Worm (Caenorhabditis elegans) whole organism, L4 larva: ENCODE data around the gene act-1.

ENCODE experiments used
- D1046.2 ChIP-seq: fragments of 200-800 bp; sonication (Bioruptor generic); IDR thresholded peaks from 2 replicates; pipeline ENCODE4 v1.3.6; 2022; ENCODE audit warnings: missing genetic modification characterization, missing compliant biosample characterization
- T20F7.1 ChIP-seq: fragments of 200-800 bp; sonication (Bioruptor generic); optimal IDR thresholded peaks from 2 replicates; lab custom pipeline; 2018; ENCODE audit warnings: mild to moderate bottlenecking, missing genetic modification characterization, missing compliant biosample characterization
- Y105C5A.15 ChIP-seq: fragments of 200-800 bp; sonication (Bioruptor generic); IDR thresholded peaks from 2 replicates; pipeline ENCODE4 v1.3.6; 2022; ENCODE audit warnings: missing genetic modification characterization, missing compliant biosample characterization
- Y5F2A.4 ChIP-seq: fragments of 200-800 bp; sonication (Bioruptor generic); optimal IDR thresholded peaks from 2 replicates; lab custom pipeline; 2018; ENCODE audit warnings: mild to moderate bottlenecking, missing genetic modification characterization, missing compliant biosample characterization
- Y75B8A.6 ChIP-seq: fragments of 200-800 bp; sonication (Bioruptor generic); IDR thresholded peaks from 2 replicates; pipeline ENCODE4 v1.3.6; 2022; ENCODE audit warnings: missing genetic modification reagents, missing genetic modification characterization, missing compliant biosample characterization
- ZK337.2 ChIP-seq: fragments of 200-800 bp; sonication (Bioruptor generic); IDR thresholded peaks from 2 replicates; pipeline ENCODE4 v1.3.6; 2022; ENCODE audit warnings: missing genetic modification reagents, missing genetic modification characterization, missing compliant biosample characterization
- aha-1 ChIP-seq: fragments of 150-350 bp; peaks from one replicate; lab custom pipeline; 2014; ENCODE audit warnings: missing biosample characterization, missing genetic modification characterization
- aly-2 ChIP-seq: sonication (generic microtip); optimal IDR thresholded peaks from 2 replicates; lab custom pipeline; 2018; ENCODE audit warnings: missing biosample characterization, missing genetic modification characterization
- attf-4 ChIP-seq: sonication (generic microtip); optimal IDR thresholded peaks from 3 replicates; lab custom pipeline; 2017; ENCODE audit warnings: missing biosample characterization, missing genetic modification characterization
- ceh-20 ChIP-seq: fragments of 200-800 bp; sonication (Bioruptor generic); IDR thresholded peaks from 2 replicates; pipeline ENCODE4 v1.3.6; 2022; ENCODE audit warnings: missing genetic modification reagents, missing genetic modification characterization, missing compliant biosample characterization
- ceh-62 ChIP-seq: sonication (generic microtip); optimal IDR thresholded peaks from 2 replicates; lab custom pipeline; 2017; ENCODE audit warnings: missing biosample characterization, missing genetic modification characterization
- ctbp-1 ChIP-seq: fragments of 200-800 bp; sonication (Bioruptor generic); IDR thresholded peaks from 2 replicates; pipeline ENCODE4 v1.3.6; 2022; ENCODE audit warnings: missing genetic modification reagents, missing genetic modification characterization, missing compliant biosample characterization
- daf-19 ChIP-seq: fragments of 200-800 bp; sonication (Bioruptor generic); conservative IDR thresholded peaks from 2 replicates; pipeline ENCODE4 v1.3.6; 2022; ENCODE audit warnings: missing genetic modification characterization, missing compliant biosample characterization
- daf-8 ChIP-seq: fragments of 200-800 bp; sonication (Bioruptor generic); IDR thresholded peaks from 2 replicates; pipeline ENCODE4 v1.3.6; 2022; ENCODE audit warnings: missing genetic modification characterization, missing compliant biosample characterization
- dmd-6 ChIP-seq: fragments of 200-800 bp; sonication (Bioruptor generic); IDR thresholded peaks from 2 replicates; pipeline ENCODE4 v1.3.6; 2022; ENCODE audit warnings: missing genetic modification reagents, missing genetic modification characterization, missing compliant biosample characterization
- dpl-1 ChIP-seq: fragments of 150-350 bp; optimal IDR thresholded peaks from 2 replicates; lab custom pipeline; 2014; ENCODE audit warnings: missing biosample characterization, missing genetic modification reagents, missing genetic modification characterization
- egl-43 ChIP-seq: fragments of 200-800 bp; sonication (Bioruptor generic); IDR thresholded peaks from 2 replicates; pipeline ENCODE4 v1.3.6; 2022; ENCODE audit warnings: missing genetic modification reagents, missing genetic modification characterization, missing compliant biosample characterization
- gei-8 ChIP-seq: fragments of 200-800 bp; sonication (Bioruptor generic); optimal IDR thresholded peaks from 2 replicates; lab custom pipeline; 2018; ENCODE audit warnings: mild to moderate bottlenecking, missing genetic modification characterization, missing compliant biosample characterization
- hif-1 ChIP-seq, 2 experiments: sonication (generic microtip); optimal IDR thresholded peaks; 2 replicates each; lab custom pipeline; 2016 to 2017; ENCODE audit warnings: missing compliant biosample characterization in 2 of 2, missing genetic modification characterization in 2 of 2, missing genetic modification reagents in 2 of 2, missing genotype in 2 of 2, mild to moderate bottlenecking in 1 of 2
- hmg-1.1 ChIP-seq: fragments of 200-800 bp; sonication (Bioruptor generic); IDR thresholded peaks from 2 replicates; pipeline ENCODE4 v1.3.6; 2022; ENCODE audit warnings: missing genetic modification reagents, missing genetic modification characterization, missing compliant biosample characterization
- lim-7 ChIP-seq: fragments of 200-800 bp; sonication (Bioruptor generic); IDR thresholded peaks from 2 replicates; pipeline ENCODE4 v1.3.6; 2022; ENCODE audit warnings: missing genetic modification characterization, missing compliant biosample characterization
- lin-13 ChIP-seq: fragments of 150-350 bp; optimal IDR thresholded peaks from 2 replicates; lab custom pipeline; 2014; ENCODE audit warnings: missing biosample characterization, missing genetic modification reagents, missing genetic modification characterization
- lin-38 ChIP-seq: fragments of 200-800 bp; sonication (Bioruptor generic); IDR thresholded peaks from 2 replicates; pipeline ENCODE4 v1.3.6; 2022; ENCODE audit warnings: missing genetic modification reagents, missing genetic modification characterization, missing compliant biosample characterization
- lin-39 ChIP-seq: fragments of 150-350 bp; optimal IDR thresholded peaks from 2 replicates; lab custom pipeline; 2014; ENCODE audit warnings: missing biosample characterization, missing genetic modification reagents, missing genetic modification characterization
- lir-3 ChIP-seq: sonication (generic microtip); optimal IDR thresholded peaks from 2 replicates; lab custom pipeline; 2016; ENCODE audit warnings: mild to moderate bottlenecking, missing genetic modification characterization, missing compliant biosample characterization
- madf-9 ChIP-seq: fragments of 200-800 bp; sonication (Bioruptor generic); conservative IDR thresholded peaks from 2 replicates; pipeline ENCODE4 v1.3.6; 2022; ENCODE audit warnings: missing genetic modification reagents, missing genetic modification characterization, missing compliant biosample characterization
- mdl-1 ChIP-seq, 2 experiments: fragments of 150-350 bp in 1 of 2; sonication (generic microtip) in 1 of 2; optimal IDR thresholded peaks; 2 replicates each; lab custom pipeline; 2014 to 2017; ENCODE audit warnings: missing biosample characterization in 2 of 2, missing genetic modification characterization in 2 of 2
- mdt-29 ChIP-seq: fragments of 200-800 bp; sonication (Bioruptor generic); IDR thresholded peaks from 2 replicates; pipeline ENCODE4 v1.3.6; 2022; ENCODE audit warnings: missing genetic modification reagents, missing genetic modification characterization, missing compliant biosample characterization
- mes-2 ChIP-seq: sonication (generic microtip); optimal IDR thresholded peaks from 2 replicates; lab custom pipeline; 2016; ENCODE audit warnings: missing genotype, mild to moderate bottlenecking, missing genetic modification characterization, missing compliant biosample characterization; ENCODE audit not compliant: poor library complexity, severe bottlenecking
- mxl-2 ChIP-seq: fragments of 200-800 bp; sonication (Bioruptor generic); conservative IDR thresholded peaks from 2 replicates; pipeline ENCODE4 v1.3.6; 2022; ENCODE audit warnings: missing genetic modification reagents, missing genetic modification characterization, missing compliant biosample characterization
- nhr-102 ChIP-seq: sonication (generic microtip); optimal IDR thresholded peaks from 2 replicates; lab custom pipeline; 2016; ENCODE audit warnings: mild to moderate bottlenecking, missing genetic modification characterization, moderate library complexity, missing compliant biosample characterization
- nhr-11 ChIP-seq: fragments of 150-350 bp; optimal IDR thresholded peaks from 2 replicates; lab custom pipeline; 2014; ENCODE audit warnings: missing biosample characterization, missing genetic modification characterization
- nhr-111 ChIP-seq: fragments of 200-800 bp; sonication (Bioruptor generic); optimal IDR thresholded peaks from 2 replicates; lab custom pipeline; 2018; ENCODE audit warnings: mild to moderate bottlenecking, missing genetic modification characterization, missing compliant biosample characterization
- nhr-237 ChIP-seq: sonication (generic microtip); optimal IDR thresholded peaks from 2 replicates; lab custom pipeline; 2017; ENCODE audit warnings: missing biosample characterization, missing genetic modification characterization
- nhr-28 ChIP-seq: fragments of 150-350 bp; optimal IDR thresholded peaks from 2 replicates; lab custom pipeline; 2014; ENCODE audit warnings: missing biosample characterization, missing genetic modification characterization
- nhr-76 ChIP-seq: fragments of 150-350 bp; optimal IDR thresholded peaks from 2 replicates; lab custom pipeline; 2014; ENCODE audit warnings: missing biosample characterization, missing genetic modification characterization
- nhr-77 ChIP-seq: fragments of 150-350 bp; optimal IDR thresholded peaks from 2 replicates; lab custom pipeline; 2014; ENCODE audit warnings: missing biosample characterization, missing genetic modification characterization
- pha-4 ChIP-seq, 2 experiments: fragments of 150-350 bp in 1 of 2; fragments of 200-800 bp in 1 of 2; sonication (Bioruptor generic) in 1 of 2; IDR thresholded peaks in 1 of 2; optimal IDR thresholded peaks in 1 of 2; 2 replicates each; pipeline versions ENCODE4 v1.3.6 to Lab custom; 2014 to 2022; ENCODE audit warnings: missing genetic modification characterization in 2 of 2, missing genetic modification reagents in 2 of 2, missing biosample characterization in 1 of 2, missing compliant biosample characterization in 1 of 2
- pqm-1 ChIP-seq: sonication (generic microtip); optimal IDR thresholded peaks from 2 replicates; lab custom pipeline; 2017; ENCODE audit warnings: missing biosample characterization, missing genetic modification characterization
- set-16 ChIP-seq: fragments of 200-800 bp; sonication (Bioruptor generic); IDR thresholded peaks from 2 replicates; pipeline ENCODE4 v1.3.6; 2022; ENCODE audit warnings: missing genetic modification reagents, missing genetic modification characterization, missing compliant biosample characterization
- snpc-1.2 ChIP-seq: fragments of 200-800 bp; sonication (Bioruptor generic); IDR thresholded peaks from 2 replicates; pipeline ENCODE4 v1.3.6; 2022; ENCODE audit warnings: missing genetic modification reagents, missing genetic modification characterization, missing compliant biosample characterization
- tag-97 ChIP-seq: fragments of 200-800 bp; sonication (Bioruptor generic); IDR thresholded peaks from 2 replicates; pipeline ENCODE4 v1.3.6; 2022; ENCODE audit warnings: missing genetic modification characterization, missing compliant biosample characterization
- unc-130 ChIP-seq: sonication (generic microtip); optimal IDR thresholded peaks from 2 replicates; lab custom pipeline; 2016; ENCODE audit warnings: missing genetic modification reagents, missing genetic modification characterization, missing compliant biosample characterization
- vab-7 ChIP-seq: fragments of 200-800 bp; sonication (Bioruptor generic); IDR thresholded peaks from 2 replicates; pipeline ENCODE4 v1.3.6; 2022; ENCODE audit warnings: missing genetic modification reagents, missing genetic modification characterization, missing compliant biosample characterization
- ztf-11 ChIP-seq: fragments of 150-350 bp; optimal IDR thresholded peaks from 2 replicates; lab custom pipeline; 2014; ENCODE audit warnings: missing biosample characterization, missing genetic modification characterization
- ztf-7 ChIP-seq: fragments of 150-350 bp; optimal IDR thresholded peaks from 2 replicates; lab custom pipeline; 2014; ENCODE audit warnings: missing biosample characterization, missing genetic modification characterization

Gene act-1

DNA sequence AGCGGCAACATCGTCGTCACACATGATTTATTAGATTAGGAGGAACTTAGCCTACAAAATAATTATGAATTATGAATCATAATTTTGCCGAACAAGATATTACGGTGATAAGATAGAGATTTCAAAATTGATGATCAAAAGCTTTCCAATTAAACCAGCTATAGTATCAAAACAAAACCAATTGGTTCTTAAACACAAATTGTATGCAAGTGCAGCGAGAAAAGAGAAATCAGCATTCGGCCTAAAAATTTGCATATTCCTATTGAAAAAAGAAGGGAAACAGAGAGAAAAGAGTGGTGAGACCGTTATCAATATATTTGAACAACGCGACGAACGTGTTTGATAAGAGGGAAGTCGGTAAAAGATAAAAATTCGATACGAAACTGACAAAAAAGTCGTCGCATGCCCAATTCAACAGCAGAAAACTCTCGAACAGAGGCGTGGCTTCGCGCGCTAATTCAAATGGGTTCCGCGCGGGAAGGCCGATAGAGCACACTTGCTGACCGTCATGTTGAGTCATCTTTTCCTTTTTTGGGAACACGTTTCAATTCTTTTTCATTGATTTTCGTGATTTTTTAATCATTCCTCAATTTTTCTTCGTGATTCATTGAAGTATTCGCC, 2.6 kb upstream of the act-1 start, which contains the start of gene act-2 (continued):
- TF ChIP-seq ctbp-1 (GFP tag; lab: Robert Waterston, UW), result 0 out of 2 replicates have a peak, but pooled peaks have one; percentile 26
- TF ChIP-seq lim-7, result no peak
- TF ChIP-seq nhr-237, result no peak
- TF ChIP-seq ztf-11, result no peak
- peak; percentile 55 for TF ChIP-seq nhr-28 (tag; lab: Kevin White, UChicago)
- TF ChIP-seq mxl-2 (GFP tag; lab: Robert Waterston, UW), result no peak
- TF ChIP-seq T20F7.1, result peak; percentile 47
- TF ChIP-seq madf-9 (GFP tag; lab: Robert Waterston, UW), result peak; percentile 59; the same call in 1 of the 2 replicates

ce11 chrV:11078874-11079273, 2.0 kb upstream of the act-1 start:
- TF ChIP-seq egl-43 (GFP tag; lab: Robert Waterston, UW) (no peak), Y5F2A.4 (no peak), daf-8 (GFP tag; lab: Robert Waterston, UW) (no peak), unc-130 (GFP tag; lab: Kevin White, UChicago) (no peak), gei-8 (GFP tag; lab: Kevin White, UChicago) (no peak), tag-97 (GFP tag; lab: Robert Waterston, UW) (no peak), Y75B8A.6 (no peak), mdl-1 (tag; optimal IDR thresholded peaks at IDR 0.05; lab: Kevin White, UChicago) (no peak), lim-7 (no peak), attf-4 (tag; lab: Kevin White, UChicago) (no peak), lin-39 (tag; lab: Kevin White, UChicago) (no peak), mxl-2 (GFP tag; lab: Robert Waterston, UW) (no peak)

ce11 chrV:11082475-11082874, 1.6 kb downstream of the act-1 start:
- TF ChIP-seq nhr-102 (tag; lab: Kevin White, UChicago), result no peak
- TF ChIP-seq dpl-1, result no peak
- TF ChIP-seq lin-13 (GFP tag; lab: Kevin White, UChicago), result peak; percentile 16
- TF ChIP-seq lin-39 (tag; lab: Kevin White, UChicago), result no peak
- no peak for TF ChIP-seq hmg-1.1
- TF ChIP-seq lir-3 (tag; lab: Kevin White, UChicago), result no peak
- no peak for TF ChIP-seq nhr-77 (tag; lab: Kevin White, UChicago)
- no peak for TF ChIP-seq unc-130 (GFP tag; lab: Kevin White, UChicago)
- TF ChIP-seq aha-1 (tag; lab: Kevin White, UChicago), result peak; percentile 94
- TF ChIP-seq D1046.2 (GFP tag; lab: Robert Waterston, UW), result no peak
- TF ChIP-seq Y105C5A.15, result no peak
- no peak for TF ChIP-seq ztf-11
- no peak for TF ChIP-seq ZK337.2 (GFP tag; lab: Robert Waterston, UW)
- TF ChIP-seq ceh-62 (tag; lab: Kevin White, UChicago), result no peak
- 0 out of 2 replicates have a peak, but pooled peaks have one; percentile 7 for TF ChIP-seq lin-38
- no peak for TF ChIP-seq madf-9 (GFP tag; lab: Robert Waterston, UW)
- no peak for TF ChIP-seq mes-2 (tag; lab: Kevin White, UChicago)
- TF ChIP-seq snpc-1.2 (GFP tag; lab: Robert Waterston, UW), result no peak
- TF ChIP-seq dmd-6 (GFP tag; lab: Robert Waterston, UW), result peak; percentile 32; the same call in 1 of the 2 replicates
- no peak for TF ChIP-seq ztf-7
- TF ChIP-seq nhr-111 (GFP tag; lab: Kevin White, UChicago), result no peak
- no peak for TF ChIP-seq daf-19 (GFP tag; lab: Robert Waterston, UW)
- no peak for TF ChIP-seq pqm-1 (tag; lab: Kevin White, UChicago)
- no peak for TF ChIP-seq nhr-76
- TF ChIP-seq hif-1 (tag; optimal IDR thresholded peaks at IDR 0.05; lab: Kevin White, UChicago), result no peak
- no peak for TF ChIP-seq set-16 (GFP tag; lab: Robert Waterston, UW)
- TF ChIP-seq nhr-11 (tag; lab: Kevin White, UChicago), result peak; percentile 73
- TF ChIP-seq vab-7 (GFP tag; lab: Robert Waterston, UW), result no peak
- no peak for TF ChIP-seq T20F7.1
- TF ChIP-seq aly-2, result no peak
- no peak; the same call in 1 of the 2 replicates for TF ChIP-seq ceh-20 (GFP tag; lab: Robert Waterston, UW)
- TF ChIP-seq mdt-29 (GFP tag; lab: Robert Waterston, UW), result no peak
- TF ChIP-seq pha-4 (GFP tag; IDR thresholded peaks at IDR 0.05; lab: Robert Waterston, UW), result peak; percentile 47; the same call in 1 of the 2 replicates
- no peak for TF ChIP-seq pha-4 (tag; optimal IDR thresholded peaks at IDR 0.05; lab: Kevin White, UChicago)
- TF ChIP-seq mxl-2 (GFP tag; lab: Robert Waterston, UW), result no peak
- TF ChIP-seq Y75B8A.6, result no peak
